Worm (Caenorhabditis elegans): Measurements from ENCODE around the gene F09G8.5.

The F09G8.5 gene

ce11 chrIII:8227511-8227910 is 27.3 kb upstream of the F09G8.5 start, which contains the start of gene fbxl-1 (continued):
- TF ChIP-seq nhr-120 (GFP tag; IDR thresholded peaks at IDR 0.05) (no peak), F10E7.11 (tag; optimal IDR thresholded peaks at IDR 0.05) (no peak), Y79H2A.3 (GFP tag; conservative IDR thresholded peaks at IDR 0.05) (no peak), madf-8 (GFP tag; conservative IDR thresholded peaks at IDR 0.05) (no peak), nhr-80 (tag; optimal IDR thresholded peaks at IDR 0.05) (peak; percentile 85), F49E8.2 (tag; optimal IDR thresholded peaks at IDR 0.05; ENCODE audit: insufficient read depth) (no peak), egrh-3 (GFP tag; IDR thresholded peaks at IDR 0.05) (peak; percentile 35; the same call in 1 of the 2 replicates), ztf-3 (GFP tag; optimal IDR thresholded peaks at IDR 0.05) (no peak), atf-7 (tag; optimal IDR thresholded peaks at IDR 0.05) (peak; percentile 16), madf-10 (tag; optimal IDR thresholded peaks at IDR 0.05) (peak; percentile 90), ceh-79 (tag; optimal IDR thresholded peaks at IDR 0.05) (no peak), madf-3 (GFP tag; IDR thresholded peaks at IDR 0.05) (no peak), bed-2 (GFP tag; IDR thresholded peaks at IDR 0.05) (no peak), Y56A3A.18 (GFP tag; IDR thresholded peaks at IDR 0.05) (no peak), ccch-3 (GFP tag; optimal IDR thresholded peaks at IDR 0.05) (no peak), rec-8 (tag; optimal IDR thresholded peaks at IDR 0.05) (no peak), hrde-1 (tag; optimal IDR thresholded peaks at IDR 0.05; ENCODE audit: borderline replicate concordance) (no peak), K12H6.12 (tag; optimal IDR thresholded peaks at IDR 0.05) (peak; percentile 86), ets-4 (GFP tag; optimal IDR thresholded peaks at IDR 0.05) (peak; percentile 65), ceh-40 (GFP tag; IDR thresholded peaks at IDR 0.05) (no peak), cebp-2 (GFP tag; IDR thresholded peaks at IDR 0.05) (no peak), sea-2 (GFP tag; IDR thresholded peaks at IDR 0.05) (no peak), egl-44 (GFP tag; IDR thresholded peaks at IDR 0.05) (peak; percentile 58; the same call in 1 of the 2 replicates), unc-130 (GFP tag; optimal IDR thresholded peaks at IDR 0.05) (no peak), ztf-18 (tag; optimal IDR thresholded peaks at IDR 0.05) (peak; percentile 45), attf-5 (GFP tag; optimal IDR thresholded peaks at IDR 0.05) (peak; percentile 93), ztf-28 (GFP tag; IDR thresholded peaks at IDR 0.05) (no peak), nfya-1 (tag; optimal IDR thresholded peaks at IDR 0.05; ENCODE audit: borderline replicate concordance, insufficient read depth) (no peak), aptf-3 (GFP tag; IDR thresholded peaks at IDR 0.05) (no peak), sdz-38 (tag; optimal IDR thresholded peaks at IDR 0.05) (no peak), Y95B8A.8 (GFP tag; IDR thresholded peaks at IDR 0.05) (no peak), nfya-2 (GFP tag; IDR thresholded peaks at IDR 0.05) (no peak), ztf-6 (GFP tag; IDR thresholded peaks at IDR 0.05) (no peak), dox-1 (GFP tag; IDR thresholded peaks at IDR 0.05) (peak; percentile 83), bed-1 (GFP tag; IDR thresholded peaks at IDR 0.05) (no peak), Y67H2A.10 (GFP tag; conservative IDR thresholded peaks at IDR 0.05) (peak; percentile 44; the same call in 1 of the 2 replicates), hsf-1 (GFP tag; IDR thresholded peaks at IDR 0.05) (no peak), tbp1 (GFP tag; optimal IDR thresholded peaks at IDR 0.05) (peak; percentile 53), lsl-1 (GFP tag; optimal IDR thresholded peaks at IDR 0.05) (no peak), pha-4 (tag; optimal IDR thresholded peaks at IDR 0.05) (peak; percentile 32), F33H1.4 (GFP tag; IDR thresholded peaks at IDR 0.05) (peak; percentile 16; the same call in 1 of the 2 replicates), lag-1 (GFP tag; IDR thresholded peaks at IDR 0.05) (no peak), snpc-1.3 (tag; optimal IDR thresholded peaks at IDR 0.05; ENCODE audit: insufficient read depth) (no peak), lir-1 (GFP tag; conservative IDR thresholded peaks at IDR 0.05) (peak; percentile 82), hmg-20 (GFP tag; IDR thresholded peaks at IDR 0.05) (0 out of 2 replicates have a peak, but pooled peaks have one; percentile 32), mcd-1 (GFP tag; IDR thresholded peaks at IDR 0.05) (peak; percentile 72), die-1 (tag; optimal IDR thresholded peaks at IDR 0.05) (no peak), lin-54 (GFP tag; optimal IDR thresholded peaks at IDR 0.05) (peak; percentile 55), ceh-91 (GFP tag; IDR thresholded peaks at IDR 0.05) (0 out of 2 replicates have a peak, but pooled peaks have one; percentile 30)
